Worm (Caenorhabditis elegans) whole organism, midembryonic: ENCODE results near the gene T04C12.11.

Experiments used
- T22C8.4 ChIP-seq: fragments of 200-800 bp; sonication (Bioruptor generic); IDR thresholded peaks from 2 replicates; pipeline ENCODE4 v1.3.6; 2022; ENCODE audit warnings: missing genetic modification characterization, missing compliant biosample characterization
- cog-1 ChIP-seq: sonication (generic microtip); optimal IDR thresholded peaks from 2 replicates; lab custom pipeline; 2016; ENCODE audit warnings: missing genetic modification characterization, missing compliant biosample characterization
- flt-1 ChIP-seq: fragments of 200-800 bp; sonication (Bioruptor generic); IDR thresholded peaks from 2 replicates; pipeline ENCODE4 v1.3.6; 2022; ENCODE audit warnings: missing genetic modification characterization, missing compliant biosample characterization
- klf-2 ChIP-seq: fragments of 200-800 bp; sonication (Bioruptor generic); conservative IDR thresholded peaks from 2 replicates; pipeline ENCODE4 v1.3.6; 2022; ENCODE audit warnings: missing genetic modification reagents, missing genetic modification characterization, missing compliant biosample characterization
- med-1 ChIP-seq: sonication (generic microtip); optimal IDR thresholded peaks from 2 replicates; lab custom pipeline; 2017; ENCODE audit warnings: missing genetic modification characterization, mild to moderate bottlenecking, missing compliant biosample characterization, antibody characterized with exemption, missing genetic modification reagents; ENCODE audit not compliant: insufficient read depth
- ref-1 ChIP-seq: fragments of 200-800 bp; sonication (Bioruptor generic); conservative IDR thresholded peaks from 2 replicates; pipeline ENCODE4 v1.3.6; 2022; ENCODE audit warnings: missing genetic modification reagents, missing genetic modification characterization, missing compliant biosample characterization
- tab-1 ChIP-seq: fragments of 200-800 bp; sonication (Bioruptor generic); IDR thresholded peaks from 2 replicates; pipeline ENCODE4 v1.3.6; 2022; ENCODE audit warnings: missing genetic modification characterization, missing compliant biosample characterization
- ztf-23 ChIP-seq: fragments of 200-800 bp; sonication (Bioruptor generic); IDR thresholded peaks from 2 replicates; pipeline ENCODE4 v1.3.6; 2022; ENCODE audit warnings: missing genetic modification reagents, missing genetic modification characterization, missing compliant biosample characterization
- ztf-29 ChIP-seq: fragments of 200-800 bp; sonication (Bioruptor generic); IDR thresholded peaks from 2 replicates; pipeline ENCODE4 v1.3.6; 2022; ENCODE audit warnings: missing genetic modification reagents, missing genetic modification characterization, missing compliant biosample characterization

The T04C12.11 gene

DNA sequence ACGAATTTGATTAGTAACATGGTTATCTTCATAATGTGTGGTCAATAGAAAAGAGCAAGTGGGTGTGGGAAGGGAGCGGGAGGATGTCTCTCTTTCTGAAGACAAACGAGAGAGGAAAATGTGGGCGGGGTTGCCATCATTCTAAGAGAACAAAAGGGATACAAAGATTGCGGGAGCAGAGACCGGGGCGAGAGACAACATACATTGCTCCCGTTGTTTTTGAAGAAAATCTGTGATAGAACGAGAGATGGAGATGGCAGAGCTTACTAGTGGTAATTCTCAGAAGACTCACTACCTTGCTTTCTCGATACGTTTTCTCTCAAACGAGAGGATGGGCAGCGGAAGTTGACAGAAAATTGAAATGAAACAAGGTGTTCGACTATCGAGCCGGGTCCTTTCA lies 13.3 kb upstream of the T04C12.11 start:
- TF ChIP-seq tab-1 (GFP tag; lab: Robert Waterston, UW) (no peak), cog-1 (tag; lab: Kevin White, UChicago) (no peak), ztf-23 (GFP tag; lab: Robert Waterston, UW) (no peak), flt-1 (GFP tag; lab: Robert Waterston, UW) (no peak), T22C8.4 (no peak), ztf-29 (GFP tag; lab: Robert Waterston, UW) (no peak), klf-2 (GFP tag; lab: Robert Waterston, UW) (no peak), med-1 (no peak), ref-1 (no peak)

DNA sequence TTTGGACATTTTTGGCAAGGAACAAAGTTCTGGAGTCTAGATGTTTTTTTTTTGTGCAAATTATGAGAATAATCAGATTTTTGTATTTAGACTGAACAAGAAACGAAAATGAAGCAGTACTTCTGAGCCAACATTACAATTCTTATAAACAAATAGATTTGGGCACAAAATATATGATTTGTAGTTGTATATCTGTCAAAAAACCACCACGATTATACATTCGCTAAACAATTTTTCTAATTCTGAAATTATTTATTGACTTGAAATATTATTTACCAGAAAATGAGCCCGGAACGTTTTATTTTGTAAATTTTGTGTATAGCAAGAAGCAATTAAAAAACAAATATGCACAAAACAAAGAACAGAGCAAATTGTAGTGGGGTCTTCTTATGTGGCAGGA lies 11.4 kb upstream of the T04C12.11 start:
- TF ChIP-seq ztf-29 (GFP tag; lab: Robert Waterston, UW), result no peak
- TF ChIP-seq ref-1, result no peak
- TF ChIP-seq ztf-23 (GFP tag; lab: Robert Waterston, UW), result no peak
- no peak for TF ChIP-seq T22C8.4
- TF ChIP-seq flt-1 (GFP tag; lab: Robert Waterston, UW), result no peak
- TF ChIP-seq med-1, result no peak
- no peak for TF ChIP-seq klf-2 (GFP tag; lab: Robert Waterston, UW)
- TF ChIP-seq tab-1 (GFP tag; lab: Robert Waterston, UW), result no peak

DNA sequence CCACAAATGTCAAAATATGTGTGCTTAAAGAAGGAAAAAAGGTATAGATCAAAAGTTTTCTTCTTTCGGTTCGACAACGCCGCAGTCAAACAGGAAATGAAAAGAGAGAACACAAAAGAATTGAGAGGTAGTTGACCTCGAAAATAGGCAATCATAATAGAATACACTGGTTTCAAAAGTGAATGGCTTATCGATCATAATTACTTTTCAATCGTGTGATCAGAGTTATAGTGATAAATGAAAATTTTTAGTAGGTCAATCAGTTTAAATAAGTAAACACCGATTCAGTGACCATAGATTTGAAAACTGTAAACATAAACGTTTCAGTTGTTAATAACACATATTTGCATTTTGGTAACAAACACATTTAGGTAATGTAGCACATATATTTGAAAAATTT lies 10.3 kb upstream of the T04C12.11 start:
- TF ChIP-seq klf-2 (GFP tag; lab: Robert Waterston, UW) (no peak), tab-1 (GFP tag; lab: Robert Waterston, UW) (no peak), T22C8.4 (no peak), flt-1 (GFP tag; lab: Robert Waterston, UW) (no peak), cog-1 (tag; lab: Kevin White, UChicago) (no peak), med-1 (no peak), ref-1 (no peak), ztf-23 (GFP tag; lab: Robert Waterston, UW) (no peak), ztf-29 (GFP tag; lab: Robert Waterston, UW) (no peak)

DNA sequence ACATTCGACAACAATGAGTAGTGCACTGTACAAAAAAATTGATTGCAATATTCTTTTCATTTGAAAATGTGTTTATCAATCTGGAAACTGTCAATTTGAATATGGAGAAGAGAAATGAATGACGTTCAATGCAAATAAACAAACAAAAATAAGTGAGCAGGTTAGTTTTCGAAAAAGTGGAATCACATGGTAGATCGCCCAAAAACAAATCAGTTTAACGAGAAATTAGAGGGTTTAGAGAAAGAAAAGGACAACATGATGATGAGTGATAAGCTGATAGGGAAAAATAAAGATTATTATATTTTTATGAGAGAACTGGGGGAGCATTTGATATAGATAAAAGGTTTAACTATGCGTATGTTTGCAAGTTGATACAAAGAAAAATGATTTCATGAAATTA lies 9.2 kb upstream of the T04C12.11 start, which contains the start of gene T04C12.8:
Gene T04C12.8 (minus strand): TSS at position 82 of the 400 bp plus-strand sequence.
- TF ChIP-seq ztf-29 (GFP tag; lab: Robert Waterston, UW) (no peak), T22C8.4 (no peak), tab-1 (GFP tag; lab: Robert Waterston, UW) (no peak), med-1 (no peak)

DNA sequence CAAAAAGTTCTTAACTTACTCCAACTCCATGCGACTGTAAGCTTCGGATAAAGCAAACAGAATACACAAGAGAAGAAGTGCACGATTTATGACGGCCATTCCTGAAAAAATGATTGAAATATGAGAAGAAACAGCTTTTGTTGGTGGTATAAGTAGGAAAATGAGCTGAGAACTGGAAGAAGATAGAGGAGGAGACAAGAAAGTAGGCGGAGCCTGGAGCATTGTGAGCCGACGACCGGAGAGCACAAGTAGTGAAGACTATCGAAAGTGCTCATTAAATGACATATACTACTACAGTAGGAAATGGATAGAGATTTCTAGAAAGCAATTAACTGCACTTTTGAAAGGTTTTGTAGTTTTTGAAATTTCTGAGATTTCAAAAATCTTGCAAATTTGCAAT lies 5.4 kb upstream of the T04C12.11 start, which contains the start of gene nlp-80:
Gene nlp-80 (minus strand): TSS at position 101 of the 400 bp plus-strand sequence.
- TF ChIP-seq med-1 (no peak), flt-1 (GFP tag; lab: Robert Waterston, UW) (no peak), T22C8.4 (no peak), tab-1 (GFP tag; lab: Robert Waterston, UW) (no peak), cog-1 (tag; lab: Kevin White, UChicago) (no peak), klf-2 (GFP tag; lab: Robert Waterston, UW) (no peak), ref-1 (no peak), ztf-29 (GFP tag; lab: Robert Waterston, UW) (no peak), ztf-23 (GFP tag; lab: Robert Waterston, UW) (no peak)

DNA sequence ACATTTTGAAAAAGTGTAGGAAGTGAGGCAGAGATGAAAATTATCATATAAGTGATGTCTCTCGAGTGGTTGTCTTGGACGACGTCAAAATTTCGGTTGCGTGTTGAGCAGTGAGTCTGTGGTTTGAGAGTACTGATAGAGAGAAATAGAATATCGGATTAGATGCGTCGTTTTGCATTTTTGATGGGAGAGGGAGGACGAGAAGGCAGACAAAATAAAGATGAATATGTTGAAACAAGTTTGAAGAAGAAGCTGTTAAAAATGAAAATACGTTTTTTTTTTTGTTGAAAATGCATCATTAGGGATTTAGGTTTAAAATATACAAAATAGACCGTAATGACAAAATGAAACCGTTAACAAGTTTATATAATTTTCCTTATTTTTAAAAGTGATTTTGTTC lies 3.0 kb upstream of the T04C12.11 start, which contains the start of gene T04C12.9:
Gene T04C12.9 (minus strand): TSS at position 101 of the 400 bp plus-strand sequence.
- TF ChIP-seq tab-1 (GFP tag; lab: Robert Waterston, UW), result no peak
- TF ChIP-seq ztf-23 (GFP tag; lab: Robert Waterston, UW), result no peak
- no peak for TF ChIP-seq klf-2 (GFP tag; lab: Robert Waterston, UW)
- TF ChIP-seq flt-1 (GFP tag; lab: Robert Waterston, UW), result no peak
- TF ChIP-seq ref-1, result no peak
- no peak for TF ChIP-seq cog-1 (tag; lab: Kevin White, UChicago)
- no peak for TF ChIP-seq med-1
- no peak for TF ChIP-seq ztf-29 (GFP tag; lab: Robert Waterston, UW)
- TF ChIP-seq T22C8.4, result no peak

DNA sequence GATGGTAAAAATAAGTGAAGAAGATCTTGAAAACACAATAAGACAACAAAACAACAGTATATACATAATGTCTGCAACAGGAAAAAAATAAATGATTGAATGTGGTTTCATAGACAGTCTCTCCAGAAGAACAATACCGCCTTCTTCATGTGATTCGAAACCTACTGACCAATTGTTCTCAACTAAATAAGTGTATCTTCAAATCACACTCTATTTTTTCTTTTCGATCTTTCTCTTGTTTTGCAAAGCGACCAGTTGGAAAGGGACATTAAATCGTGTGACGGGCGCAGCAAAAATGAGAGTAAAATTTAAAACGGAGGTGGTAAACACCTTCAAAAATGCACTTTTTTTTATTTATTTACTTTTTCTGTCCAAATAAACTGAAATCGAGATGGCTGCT lies 1.8 kb upstream of the T04C12.11 start:
- TF ChIP-seq cog-1 (tag; lab: Kevin White, UChicago), result no peak

DNA sequence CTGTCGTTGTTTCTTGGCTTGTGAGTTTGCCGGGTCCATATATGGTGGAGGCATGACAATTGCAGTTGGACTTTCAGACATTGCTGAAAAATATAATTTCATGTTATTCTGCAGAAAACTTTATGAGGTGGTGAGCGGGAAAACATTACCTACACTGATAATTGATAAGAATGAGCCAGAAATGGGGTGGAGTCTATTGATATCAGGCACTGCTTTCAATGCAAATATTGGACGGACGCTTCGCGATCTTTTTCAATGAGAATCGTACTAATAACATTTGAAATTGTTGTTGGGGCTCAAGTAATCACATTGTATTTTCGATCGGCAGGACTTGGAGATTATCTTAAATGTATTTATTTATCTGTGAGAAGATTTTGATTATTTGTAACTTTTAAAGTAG lies 909 bp downstream of the T04C12.11 start, which contains the start of gene T04C12.1:
Gene T04C12.1 (minus strand): TSS at position 90 of the 400 bp plus-strand sequence.
- TF ChIP-seq ztf-23 (GFP tag; lab: Robert Waterston, UW) (no peak), med-1 (no peak), ztf-29 (GFP tag; lab: Robert Waterston, UW) (no peak), ref-1 (no peak), klf-2 (GFP tag; lab: Robert Waterston, UW) (no peak), tab-1 (GFP tag; lab: Robert Waterston, UW) (no peak), cog-1 (tag; lab: Kevin White, UChicago) (no peak)

DNA sequence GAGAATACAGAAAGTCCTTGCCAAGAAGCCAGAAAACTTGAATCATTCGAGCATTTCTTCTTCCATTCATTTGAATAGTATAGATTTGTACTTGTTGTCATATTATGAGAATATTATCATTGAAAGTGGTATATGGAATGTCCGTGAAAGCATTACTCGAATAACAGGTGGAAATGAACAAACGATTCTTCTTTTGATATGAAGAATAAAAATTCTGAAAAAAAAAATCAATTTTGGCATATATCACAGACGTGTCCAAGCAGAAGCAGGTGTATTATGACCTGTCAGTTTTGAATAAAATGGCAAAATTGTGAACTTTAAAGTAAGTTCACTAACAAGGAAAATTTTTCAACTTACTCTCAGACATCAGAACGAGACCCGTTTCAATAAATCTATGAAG lies 3.0 kb downstream of the T04C12.11 start, which contains the start of gene srh-75:
Gene srh-75 (minus strand): TSS at position 101 of the 400 bp plus-strand sequence.
- TF ChIP-seq ztf-23 (GFP tag; lab: Robert Waterston, UW), result no peak
- TF ChIP-seq klf-2 (GFP tag; lab: Robert Waterston, UW), result no peak
- TF ChIP-seq ref-1, result no peak
- no peak for TF ChIP-seq cog-1 (tag; lab: Kevin White, UChicago)
- TF ChIP-seq T22C8.4, result no peak
- TF ChIP-seq flt-1 (GFP tag; lab: Robert Waterston, UW), result no peak
- TF ChIP-seq med-1, result no peak
- no peak for TF ChIP-seq tab-1 (GFP tag; lab: Robert Waterston, UW)
- TF ChIP-seq ztf-29 (GFP tag; lab: Robert Waterston, UW), result no peak

DNA sequence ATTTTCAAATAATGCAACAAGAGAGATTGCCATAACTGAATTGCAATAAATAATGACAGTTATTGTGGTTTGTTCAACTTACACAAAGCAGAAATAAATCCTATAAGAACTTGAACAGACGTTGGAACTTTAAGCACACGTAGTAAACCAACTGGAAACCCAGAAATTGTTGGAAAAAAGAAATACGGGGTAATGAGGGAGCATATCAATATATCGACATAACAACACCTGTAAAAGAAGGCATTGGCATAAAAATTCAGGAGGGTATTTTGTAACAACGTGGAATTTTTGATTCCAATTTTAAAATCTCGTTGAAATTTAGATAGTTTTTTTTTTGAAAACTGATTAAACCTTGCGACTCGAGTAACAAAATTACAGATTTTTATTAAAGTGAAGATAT lies 3.6 kb downstream of the T04C12.11 start:
- no peak for TF ChIP-seq T22C8.4

DNA sequence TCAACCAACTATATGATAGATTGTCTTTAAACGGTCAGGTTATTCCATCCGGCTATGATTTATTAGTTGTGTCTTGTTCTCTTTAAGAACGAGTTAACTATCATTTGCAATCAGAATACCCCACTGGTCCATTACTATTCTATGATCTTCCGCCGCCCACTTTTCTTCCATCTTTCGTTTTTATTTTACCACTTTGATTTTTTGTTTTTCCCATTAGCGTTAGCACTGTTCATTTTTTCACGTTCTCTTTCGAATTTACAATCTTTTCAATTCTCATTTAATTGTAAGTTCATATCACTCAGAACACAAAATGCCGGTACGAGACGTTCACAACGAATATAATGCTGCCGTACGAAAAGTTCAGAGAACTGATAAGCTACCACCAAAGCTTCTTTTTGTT lies 6.3 kb downstream of the T04C12.11 start, which contains the start of gene T04C12.7:
Gene T04C12.7 (plus strand): TSS at position 301 of the 400 bp plus-strand sequence.
- no peak for TF ChIP-seq flt-1 (GFP tag; lab: Robert Waterston, UW)
